Fruit fly (Drosophila melanogaster): ENCODE results near the gene CG11898.

- TF ChIP-seq toe (GFP tag; optimal IDR thresholded peaks at IDR 0.05) = no peak
- TF ChIP-seq cnc (optimal IDR thresholded peaks at IDR 0.05) = no peak
- TF ChIP-seq kay (GFP tag; ENCODE audit: borderline replicate concordance) = no peak
- TF ChIP-seq CG7101 (tag; optimal IDR thresholded peaks at IDR 0.05) = no peak
- no peak for TF ChIP-seq ovo (GFP tag; optimal IDR thresholded peaks at IDR 0.05)
- no peak for TF ChIP-seq Crg-1 (GFP tag; optimal IDR thresholded peaks at IDR 0.05)
- TF ChIP-seq tj (GFP tag; optimal IDR thresholded peaks at IDR 0.05) = no peak
- no peak for TF ChIP-seq CG14711 (tag; optimal IDR thresholded peaks at IDR 0.05)
- no peak for TF ChIP-seq CG33017 (tag; optimal IDR thresholded peaks at IDR 0.05)
- no peak for TF ChIP-seq CG11617 (GFP tag; optimal IDR thresholded peaks at IDR 0.05)
- no peak for TF ChIP-seq CG12768 (GFP tag; optimal IDR thresholded peaks at IDR 0.05)
- TF ChIP-seq CG1620 (GFP tag; optimal IDR thresholded peaks at IDR 0.05) = no peak
- no peak for TF ChIP-seq bab1 (GFP tag; optimal IDR thresholded peaks at IDR 0.05)
- no peak for TF ChIP-seq cic (GFP tag; optimal IDR thresholded peaks at IDR 0.05)
Measured at dm6 chr3R:29220585-29220984, 55.1 kb downstream of the CG11898 start.
